Fruit fly (Drosophila melanogaster) whole organism, embryonic: ENCODE measurements around the gene CG17612.

Experiments
- CG1602 ChIP-seq: fragments of 200-800 bp; sonication (Bioruptor generic); optimal IDR thresholded peaks from 3 replicates; lab custom pipeline; 2016; ENCODE audit warnings: missing biosample characterization, missing genetic modification characterization
- CG16779 ChIP-seq: fragments of 200-800 bp; sonication (Bioruptor generic); IDR thresholded peaks from 2 replicates; pipeline ENCODE4 v1.3.6; 2022; ENCODE audit warnings: missing biosample characterization, missing genetic modification characterization
- CG17612 ChIP-seq: fragments of 200-800 bp; sonication (Bioruptor generic); IDR thresholded peaks from 2 replicates; pipeline ENCODE4 v1.3.6; 2022; ENCODE audit warnings: missing biosample characterization, missing genetic modification characterization
- CG17829 ChIP-seq: fragments of 200-800 bp; optimal IDR thresholded peaks from 2 replicates; lab custom pipeline; 2019; ENCODE audit warnings: missing biosample characterization, mild to moderate bottlenecking, missing genetic modification characterization, moderate library complexity
- CG4854 ChIP-seq: fragments of 200-800 bp; sonication (Bioruptor generic); optimal IDR thresholded peaks from 2 replicates; lab custom pipeline; 2016; ENCODE audit warnings: missing biosample characterization, missing genetic modification characterization, inconsistent platforms
- CG6689 ChIP-seq: fragments of 200-800 bp; sonication (Bioruptor generic); IDR thresholded peaks from 2 replicates; pipeline ENCODE4 v1.3.6; 2022; ENCODE audit warnings: missing biosample characterization, missing genetic modification characterization
- Fer2 ChIP-seq: fragments of 200-800 bp; sonication (Bioruptor generic); optimal IDR thresholded peaks from 2 replicates; lab custom pipeline; 2018; ENCODE audit warnings: missing biosample characterization, mild to moderate bottlenecking, missing genetic modification characterization, moderate library complexity
- NfI ChIP-seq: fragments of 200-800 bp; sonication (Bioruptor generic); optimal IDR thresholded peaks from 3 replicates; lab custom pipeline; 2018; ENCODE audit warnings: missing biosample characterization, mild to moderate bottlenecking, missing genetic modification characterization, moderate library complexity
- ab ChIP-seq: fragments of 200-800 bp; sonication (Bioruptor generic); optimal IDR thresholded peaks from 2 replicates; lab custom pipeline; 2016; ENCODE audit warnings: missing biosample characterization, missing genetic modification characterization
- btn ChIP-seq: fragments of 200-800 bp; sonication (Bioruptor generic); optimal IDR thresholded peaks from 2 replicates; lab custom pipeline; 2016; ENCODE audit warnings: missing biosample characterization, missing genetic modification characterization

dm6 chr2L:4386926-4387550, 4.5 kb upstream of the CG17612 start, which contains the start of gene Psf2:
- TF ChIP-seq CG6689 (GFP tag; lab: Robert Waterston, UW) (0 out of 2 replicates have a peak, but pooled peaks have one; percentile 9), Fer2 (tag; lab: Kevin White, UChicago) (no peak), CG4854 (GFP tag; lab: Kevin White, UChicago) (no peak), CG17829 (no peak), CG16779 (GFP tag; lab: Robert Waterston, UW) (no peak), CG17612 (GFP tag; lab: Robert Waterston, UW) (no peak), btn (GFP tag; lab: Kevin White, UChicago) (no peak), ab (GFP tag; lab: Kevin White, UChicago) (no peak), CG1602 (GFP tag; lab: Kevin White, UChicago) (no peak), NfI (GFP tag; lab: Kevin White, UChicago) (no peak)
